Worm (Caenorhabditis elegans): ENCODE measurements around the gene Y45F10B.3.

- no peak for TF ChIP-seq zag-1 (tag; optimal IDR thresholded peaks at IDR 0.05)
- TF ChIP-seq mdl-1 (tag; optimal IDR thresholded peaks at IDR 0.05), result no peak
- TF ChIP-seq jun-1 (tag; optimal IDR thresholded peaks at IDR 0.05), result no peak
- TF ChIP-seq aly-2 (tag; optimal IDR thresholded peaks at IDR 0.05), result no peak
- no peak for TF ChIP-seq pqm-1 (tag; optimal IDR thresholded peaks at IDR 0.05)
Measured at ce11 chrIV:13587175-13587574, 6.3 kb upstream of the Y45F10B.3 start, which contains the start of gene Y45F10B.12.

All from whole organism, L4 larva.